Worm (Caenorhabditis elegans): ENCODE results near the gene ZK218.4.

ZK218.4 gene

ce11 chrV:17098669-17099068, at the start of gene ZK218.4, which contains the start of gene ZK218.3:
Gene ZK218.4, plus strand, starts transcription at chrV:17098854.
Gene ZK218.3, minus strand, starts transcription at chrV:17098769.
- TF ChIP-seq sma-3 (GFP tag; optimal IDR thresholded peaks at IDR 0.05) (no peak), elt-1 (tag; optimal IDR thresholded peaks at IDR 0.05) (no peak), ZK546.5 (tag; optimal IDR thresholded peaks at IDR 0.05) (no peak), ceh-16 (tag; optimal IDR thresholded peaks at IDR 0.05) (no peak), fos-1 (tag; optimal IDR thresholded peaks at IDR 0.05) (no peak), lin-13 (GFP tag; optimal IDR thresholded peaks at IDR 0.05) (no peak), snpc-4 (tag; optimal IDR thresholded peaks at IDR 0.05) (no peak), unc-62 (GFP tag; optimal IDR thresholded peaks at IDR 0.05) (no peak), ztf-1 (GFP tag; conservative IDR thresholded peaks at IDR 0.05) (no peak)

- no peak for TF ChIP-seq nhr-21 (tag; optimal IDR thresholded peaks at IDR 0.05)
Measured at ce11 chrV:17059987-17060386, 38.7 kb upstream of the ZK218.4 start, which contains the start of gene sri-66. Gene sri-66, plus strand, starts transcription at chrV:17060287.

ce11 chrV:17061585-17061984, 37.1 kb upstream of the ZK218.4 start, which contains the start of gene F28B1.9:
Gene F28B1.9, plus strand, starts transcription at chrV:17061885.
- no peak for TF ChIP-seq snpc-4 (tag; optimal IDR thresholded peaks at IDR 0.05)
- TF ChIP-seq F13H6.1 (tag; optimal IDR thresholded peaks at IDR 0.05) = no peak
- TF ChIP-seq ceh-82 (tag; optimal IDR thresholded peaks at IDR 0.05) = no peak
- no peak for TF ChIP-seq mdl-1 (tag; optimal IDR thresholded peaks at IDR 0.05)
- TF ChIP-seq elt-1 (tag; optimal IDR thresholded peaks at IDR 0.05) = no peak
- TF ChIP-seq sma-9 (GFP tag; optimal IDR thresholded peaks at IDR 0.05) = no peak
- TF ChIP-seq sma-9 (tag; optimal IDR thresholded peaks at IDR 0.05) = no peak
- no peak for TF ChIP-seq crh-2 (tag; optimal IDR thresholded peaks at IDR 0.05)
- TF ChIP-seq lin-39 (tag; optimal IDR thresholded peaks at IDR 0.05) = no peak
- TF ChIP-seq nhr-77 (tag; optimal IDR thresholded peaks at IDR 0.05) = no peak
- TF ChIP-seq ama-1 (optimal IDR thresholded peaks at IDR 0.05) = no peak

ce11 chrV:17064676-17065075, 34.0 kb upstream of the ZK218.4 start, which contains the start of gene srh-255:
Gene srh-255, plus strand, starts transcription at chrV:17064976.
- TF ChIP-seq nhr-11 (tag; optimal IDR thresholded peaks at IDR 0.05) = no peak
- no peak for TF ChIP-seq elt-3 (tag; optimal IDR thresholded peaks at IDR 0.05)
- TF ChIP-seq skn-1 (tag; optimal IDR thresholded peaks at IDR 0.05) = no peak

ce11 chrV:17066634-17067033, 32.0 kb upstream of the ZK218.4 start:
- no peak for TF ChIP-seq Y55F3AM.14 (GFP tag; optimal IDR thresholded peaks at IDR 0.05)
- no peak for TF ChIP-seq F13H6.1 (tag; optimal IDR thresholded peaks at IDR 0.05)
- TF ChIP-seq ama-1 (optimal IDR thresholded peaks at IDR 0.05) = no peak
- no peak for TF ChIP-seq C34F6.9 (tag; optimal IDR thresholded peaks at IDR 0.05)
- TF ChIP-seq ztf-4 (tag; optimal IDR thresholded peaks at IDR 0.05) = no peak
- no peak for TF ChIP-seq nhr-12 (tag; optimal IDR thresholded peaks at IDR 0.05)
- TF ChIP-seq snpc-4 (tag; optimal IDR thresholded peaks at IDR 0.05) = no peak
- TF ChIP-seq aly-2 (tag; optimal IDR thresholded peaks at IDR 0.05) = no peak
- no peak for TF ChIP-seq ceh-82 (tag; optimal IDR thresholded peaks at IDR 0.05)

ce11 chrV:17068839-17069238, 29.8 kb upstream of the ZK218.4 start, which contains the start of gene T05E12.8:
Gene T05E12.8, plus strand, starts transcription at chrV:17069139.
- no peak for TF ChIP-seq sma-3 (GFP tag; optimal IDR thresholded peaks at IDR 0.05)
- TF ChIP-seq ceh-16 (tag; optimal IDR thresholded peaks at IDR 0.05) = no peak
- TF ChIP-seq blmp-1 (tag; optimal IDR thresholded peaks at IDR 0.05; ENCODE audit: insufficient read depth) = no peak
- TF ChIP-seq ceh-82 (tag; optimal IDR thresholded peaks at IDR 0.05) = no peak
- TF ChIP-seq mdl-1 (tag; optimal IDR thresholded peaks at IDR 0.05) = no peak
- no peak for TF ChIP-seq ztf-4 (tag; optimal IDR thresholded peaks at IDR 0.05)
- no peak for TF ChIP-seq elt-1 (tag; optimal IDR thresholded peaks at IDR 0.05)
- TF ChIP-seq lin-39 (tag; optimal IDR thresholded peaks at IDR 0.05) = no peak
- TF ChIP-seq nhr-11 (tag; optimal IDR thresholded peaks at IDR 0.05) = no peak
- no peak for TF ChIP-seq fos-1 (tag; optimal IDR thresholded peaks at IDR 0.05)
- TF ChIP-seq unc-39 (tag; optimal IDR thresholded peaks at IDR 0.05) = no peak
- TF ChIP-seq R02D3.7 (tag; optimal IDR thresholded peaks at IDR 0.05) = no peak

ce11 chrV:17071578-17071977, 27.1 kb upstream of the ZK218.4 start, which contains the start of gene srbc-14:
Gene srbc-14, minus strand, starts transcription at chrV:17071678.
- TF ChIP-seq mbf-1 (tag; optimal IDR thresholded peaks at IDR 0.05) (no peak), aly-2 (tag; optimal IDR thresholded peaks at IDR 0.05) (no peak)
